Worm (Caenorhabditis elegans) whole organism, mixed stage, embryonic: ENCODE data around the gene T13A10.64.

Experiments
- blmp-1 ChIP-seq: fragments of 150-350 bp; optimal IDR thresholded peaks from 2 replicates; lab custom pipeline; 2014; ENCODE audit warnings: missing biosample characterization, missing genetic modification characterization
- lsy-2 ChIP-seq: fragments of 150-350 bp; optimal IDR thresholded peaks from 2 replicates; lab custom pipeline; 2014; ENCODE audit warnings: missing biosample characterization, missing genetic modification characterization
- mls-2 ChIP-seq: sonication (generic microtip); optimal IDR thresholded peaks from 2 replicates; lab custom pipeline; 2016; ENCODE audit warnings: mild to moderate bottlenecking, missing genetic modification characterization, moderate library complexity, missing compliant biosample characterization
- nhr-237 ChIP-seq: fragments of 150-350 bp; optimal IDR thresholded peaks from 2 replicates; lab custom pipeline; 2014; ENCODE audit warnings: missing biosample characterization, missing genetic modification characterization
- unc-39 ChIP-seq: fragments of 150-350 bp; optimal IDR thresholded peaks from 2 replicates; lab custom pipeline; 2014; ENCODE audit warnings: missing biosample characterization, missing genetic modification characterization

DNA sequence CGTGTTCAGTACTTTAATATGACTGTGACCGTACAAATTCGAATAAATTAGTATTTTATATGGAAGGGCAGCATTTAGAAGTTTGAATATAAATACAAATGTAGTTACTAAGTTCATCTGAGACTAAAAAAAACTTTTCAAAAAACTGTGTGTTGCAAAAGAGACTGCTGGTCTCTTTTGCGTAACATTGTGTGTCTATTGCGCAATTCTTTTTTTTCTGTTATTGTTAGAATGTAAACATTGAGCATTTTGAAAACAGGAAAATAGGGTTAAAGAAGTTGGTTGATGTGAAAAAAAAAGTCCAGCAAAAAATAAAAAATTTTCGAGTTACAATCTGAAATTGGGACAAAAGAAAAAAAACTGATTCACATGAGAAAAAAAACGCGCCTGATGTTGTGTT lies 45.4 kb upstream of the T13A10.64 start:
- TF ChIP-seq nhr-237 = no peak
- TF ChIP-seq mls-2 (tag; lab: Kevin White, UChicago) = no peak
- TF ChIP-seq blmp-1 (tag; lab: Kevin White, UChicago) = no peak
- TF ChIP-seq unc-39 (tag; lab: Kevin White, UChicago) = no peak
- TF ChIP-seq lsy-2 = no peak
